Worm (Caenorhabditis elegans): ENCODE measurements around the gene fbxc-54.

DNA sequence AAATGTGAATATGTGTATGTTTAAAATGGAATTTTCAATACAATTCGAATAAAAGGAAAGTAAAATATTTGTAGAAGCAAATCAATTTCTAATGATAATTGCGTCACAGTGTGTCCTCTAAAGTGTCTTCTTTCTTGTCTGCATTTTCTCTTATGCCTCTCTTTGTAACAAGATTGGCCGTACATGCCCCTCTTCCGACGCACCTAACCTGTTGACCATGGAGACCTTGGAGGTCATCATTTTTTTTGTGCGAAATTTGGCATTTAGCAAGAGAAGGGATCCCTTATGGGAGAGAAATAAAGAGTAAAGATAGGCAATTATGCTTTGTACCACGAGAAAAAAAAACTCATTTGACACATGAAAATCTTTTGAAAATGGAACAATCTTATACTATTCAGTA is 3.2 kb upstream of the fbxc-54 start, which contains the start of gene F23F1.4:
- TF ChIP-seq ceh-45 (GFP tag; IDR thresholded peaks at IDR 0.05) (no peak), elt-2 (tag; optimal IDR thresholded peaks at IDR 0.05) (no peak), pax-1 (tag; optimal IDR thresholded peaks at IDR 0.05) (no peak), unc-55 (GFP tag; optimal IDR thresholded peaks at IDR 0.05) (no peak), F13H6.1 (tag; optimal IDR thresholded peaks at IDR 0.05) (no peak), zip-5 (tag; optimal IDR thresholded peaks at IDR 0.05) (no peak), npax-4 (tag; optimal IDR thresholded peaks at IDR 0.05) (no peak), C08G9.2 (tag; optimal IDR thresholded peaks at IDR 0.05) (no peak), ceh-14 (tag; optimal IDR thresholded peaks at IDR 0.05) (no peak), ceh-18 (tag; optimal IDR thresholded peaks at IDR 0.05) (no peak), ama-1 (optimal IDR thresholded peaks at IDR 0.05) (no peak), pha-4 (tag; optimal IDR thresholded peaks at IDR 0.05) (no peak), pqm-1 (tag; optimal IDR thresholded peaks at IDR 0.05) (no peak), pros-1 (tag; optimal IDR thresholded peaks at IDR 0.05) (no peak)

Measured in whole organism, late embryonic.